Worm (Caenorhabditis elegans) whole organism, early embryonic: ENCODE results near the gene vit-2.

Experiments used
- ama-1 ChIP-seq: fragments of 150-350 bp; optimal IDR thresholded peaks from 2 replicates; lab custom pipeline; 2014
- ceh-13 ChIP-seq: fragments of 200-800 bp; sonication (Bioruptor generic); optimal IDR thresholded peaks from 2 replicates; lab custom pipeline; 2018; ENCODE audit warnings: mild to moderate bottlenecking, missing genetic modification characterization, missing compliant biosample characterization
- ceh-36 ChIP-seq: sonication (generic microtip); optimal IDR thresholded peaks from 2 replicates; lab custom pipeline; 2016; ENCODE audit warnings: missing genetic modification characterization, inconsistent platforms, missing compliant biosample characterization
- flt-1 ChIP-seq: fragments of 200-800 bp; sonication (Bioruptor generic); IDR thresholded peaks from 2 replicates; pipeline ENCODE4 v1.3.6; 2022; ENCODE audit warnings: missing genetic modification characterization, missing compliant biosample characterization
- hmbx-1 ChIP-seq: sonication (generic microtip); optimal IDR thresholded peaks from 2 replicates; lab custom pipeline; 2016; ENCODE audit warnings: mild to moderate bottlenecking, missing genetic modification characterization, missing compliant biosample characterization
- hmg-4 ChIP-seq: fragments of 200-800 bp; sonication (Bioruptor generic); optimal IDR thresholded peaks from 2 replicates; lab custom pipeline; 2018; ENCODE audit warnings: mild to moderate bottlenecking, missing genetic modification characterization, missing compliant biosample characterization
- hnd-1 ChIP-seq: sonication (generic microtip); optimal IDR thresholded peaks from 2 replicates; lab custom pipeline; 2016; ENCODE audit warnings: missing genetic modification characterization, missing compliant biosample characterization
- scrt-1 ChIP-seq: fragments of 200-800 bp; sonication (Bioruptor generic); IDR thresholded peaks from 2 replicates; pipeline ENCODE4 v1.3.6; 2022; ENCODE audit warnings: missing genetic modification characterization, missing compliant biosample characterization
- tbx-11 ChIP-seq: fragments of 200-800 bp; sonication (Bioruptor generic); IDR thresholded peaks from 2 replicates; pipeline ENCODE4 v1.3.6; 2022; ENCODE audit warnings: missing genetic modification characterization, missing compliant biosample characterization
- tra-4 ChIP-seq: sonication (generic microtip); optimal IDR thresholded peaks from 2 replicates; lab custom pipeline; 2017; ENCODE audit warnings: missing genetic modification characterization, missing compliant biosample characterization

- TF ChIP-seq ama-1 (lab: Kevin White, UChicago) (no peak), hmbx-1 (tag; lab: Kevin White, UChicago) (no peak), scrt-1 (GFP tag; lab: Robert Waterston, UW) (no peak), flt-1 (GFP tag; lab: Robert Waterston, UW) (no peak), tbx-11 (GFP tag; lab: Robert Waterston, UW) (no peak), ceh-13 (GFP tag; lab: Kevin White, UChicago) (no peak), tra-4 (tag; lab: Kevin White, UChicago) (no peak), ceh-36 (tag; lab: Kevin White, UChicago) (no peak), hnd-1 (tag; lab: Kevin White, UChicago) (no peak), hmg-4 (GFP tag; lab: Kevin White, UChicago) (no peak)
Observed at ce11 chrX:5129447-5129846, 28.6 kb downstream of the vit-2 start.
